Fruit fly (Drosophila melanogaster): ENCODE measurements around the gene CG13473.

CG13473 gene

dm6 chr3L:14757464-14758384 lies 29.2 kb downstream of the CG13473 start, which contains the start of gene CG42507 (continued):
- TF ChIP-seq CG14710 (tag; optimal IDR thresholded peaks at IDR 0.05) (peak; percentile 11), pzg (GFP tag; optimal IDR thresholded peaks at IDR 0.05) (peak; percentile 5), unc-4 (GFP tag; IDR thresholded peaks at IDR 0.05; ENCODE audit: partially characterized antibody) (peak; percentile 46; the same call in 1 of the 2 replicates), ac (GFP tag; optimal IDR thresholded peaks at IDR 0.05) (peak; percentile 66), Med (GFP tag) (peak; percentile 84), CHES-1-like (GFP tag; optimal IDR thresholded peaks at IDR 0.05) (peak; percentile 44), HLH3B (GFP tag; IDR thresholded peaks at IDR 0.05) (peak; percentile 23; the same call in 1 of the 2 replicates), Asciz (GFP tag; optimal IDR thresholded peaks at IDR 0.05) (peak; percentile 72), crol (GFP tag; IDR thresholded peaks at IDR 0.05) (peak; percentile 85), scrt (GFP tag; optimal IDR thresholded peaks at IDR 0.05) (peak; percentile 61), CG32767 (GFP tag; IDR thresholded peaks at IDR 0.05) (peak; percentile 70; the same call in 1 of the 2 replicates), CG13296 (GFP tag; optimal IDR thresholded peaks at IDR 0.05) (peak; percentile 77), Doc3 (GFP tag; IDR thresholded peaks at IDR 0.05; ENCODE audit: partially characterized antibody) (peak; percentile 45; the same call in 1 of the 3 replicates), CG12219 (GFP tag; optimal IDR thresholded peaks at IDR 0.05) (peak; percentile 53), CG8290 (GFP tag; optimal IDR thresholded peaks at IDR 0.05) (peak; percentile 20), CG8290 (tag; optimal IDR thresholded peaks at IDR 0.05) (peak; percentile 54 to 70), Drgx (GFP tag; IDR thresholded peaks at IDR 0.05) (0 out of 2 replicates have a peak, but pooled peaks have one; percentile 8), CG7556 (GFP tag; optimal IDR thresholded peaks at IDR 0.05) (no peak), CG2129 (GFP tag; IDR thresholded peaks at IDR 0.05; ENCODE audit: partially characterized antibody) (no peak), grau (tag; optimal IDR thresholded peaks at IDR 0.05) (peak; percentile 9), dati (GFP tag; IDR thresholded peaks at IDR 0.05) (no peak), zen (tag; optimal IDR thresholded peaks at IDR 0.05) (peak; percentile 22), CG30403 (GFP tag; optimal IDR thresholded peaks at IDR 0.05) (no peak), lola (GFP tag; optimal IDR thresholded peaks at IDR 0.05) (no peak), Fer3 (tag; optimal IDR thresholded peaks at IDR 0.05) (peak; percentile 38), sqz (GFP tag; optimal IDR thresholded peaks at IDR 0.05) (peak; percentile 51), CG2202 (tag; optimal IDR thresholded peaks at IDR 0.05) (peak; percentile 24), fd102C (GFP tag; optimal IDR thresholded peaks at IDR 0.05) (peak; percentile 74), chm (GFP tag; IDR thresholded peaks at IDR 0.05) (peak; percentile 50), pho (GFP tag; optimal IDR thresholded peaks at IDR 0.05) (peak; percentile 2), CG15011 (GFP tag; optimal IDR thresholded peaks at IDR 0.05) (no peak), Dp (GFP tag; optimal IDR thresholded peaks at IDR 0.05) (no peak), btn (GFP tag; optimal IDR thresholded peaks at IDR 0.05) (no peak), crc (GFP tag; optimal IDR thresholded peaks at IDR 0.05) (no peak), sima (GFP tag; optimal IDR thresholded peaks at IDR 0.05) (no peak), CG16813 (GFP tag; IDR thresholded peaks at IDR 0.05; ENCODE audit: partially characterized antibody) (0 out of 3 replicates have a peak, but pooled peaks have one; percentile 29), dmrt99B (tag; optimal IDR thresholded peaks at IDR 0.05) (peak; percentile 5), CG6254 (GFP tag; optimal IDR thresholded peaks at IDR 0.05) (peak; percentile 45), Hr78 (GFP tag; optimal IDR thresholded peaks at IDR 0.05) (peak in 1 of 2 experiments; percentile 40), Scr (GFP tag; IDR thresholded peaks at IDR 0.05; ENCODE audit: partially characterized antibody) (peak; percentile 45), CG14860 (GFP tag; IDR thresholded peaks at IDR 0.05; ENCODE audit: partially characterized antibody) (no peak), CG12744 (GFP tag; optimal IDR thresholded peaks at IDR 0.05) (peak; percentile 34), peb (GFP tag; IDR thresholded peaks at IDR 0.05) (no peak), CG8924 (tag; optimal IDR thresholded peaks at IDR 0.05) (peak; percentile 50), ara (GFP tag; IDR thresholded peaks at IDR 0.05) (peak; percentile 50), CG1602 (GFP tag; optimal IDR thresholded peaks at IDR 0.05) (no peak), B-H1 (GFP tag; IDR thresholded peaks at IDR 0.05) (no peak)
